Fruit fly (Drosophila melanogaster) whole organism, wandering third instar larva: ENCODE data around the gene CG7333.

Source experiments
- Abd-B ChIP-seq: fragments of >200 bp; optimal IDR thresholded peaks from 2 replicates; lab custom pipeline; 2017; ENCODE audit warnings: missing biosample characterization, missing genetic modification characterization
- CG32264 ChIP-seq: fragments of 200-800 bp; sonication (Bioruptor generic); optimal IDR thresholded peaks from 2 replicates; lab custom pipeline; 2016; ENCODE audit warnings: missing biosample characterization, missing genetic modification characterization
- CG9705 ChIP-seq: fragments of 200-800 bp; sonication (Bioruptor generic); optimal IDR thresholded peaks from 2 replicates; lab custom pipeline; 2018; ENCODE audit warnings: missing biosample characterization, mild to moderate bottlenecking, missing genetic modification characterization
- CrebA ChIP-seq: fragments of 200-800 bp; sonication (Bioruptor generic); optimal IDR thresholded peaks from 2 replicates; lab custom pipeline; 2016; ENCODE audit warnings: missing biosample characterization, mild to moderate bottlenecking, missing genetic modification characterization, borderline replicate concordance
- Dfd ChIP-seq: fragments of >200 bp; optimal IDR thresholded peaks from 2 replicates; lab custom pipeline; 2017; ENCODE audit warnings: missing biosample characterization, missing genetic modification characterization
- Dif ChIP-seq: fragments of 200-275, 200-300 bp; sonication (Bioruptor generic); optimal IDR thresholded peaks from 2 replicates; lab custom pipeline; 2018; ENCODE audit warnings: missing biosample characterization, missing genetic modification characterization; ENCODE audit not compliant: partially characterized antibody
- GATAd ChIP-seq: sonication (Bioruptor generic); optimal IDR thresholded peaks from 2 replicates; lab custom pipeline; 2016; ENCODE audit warnings: missing biosample characterization, missing genetic modification characterization
- HLH106 ChIP-seq: fragments of 200-800 bp; optimal IDR thresholded peaks from 3 replicates; lab custom pipeline; 2019; ENCODE audit warnings: missing biosample characterization, mild to moderate bottlenecking, missing genetic modification characterization, moderate library complexity
- Hnf4 ChIP-seq: fragments of 200-800 bp; sonication (Bioruptor generic); optimal IDR thresholded peaks from 2 replicates; lab custom pipeline; 2016; ENCODE audit warnings: missing biosample characterization, mild to moderate bottlenecking, missing genetic modification characterization
- Hr78 ChIP-seq: fragments of >200 bp; optimal IDR thresholded peaks from 2 replicates; lab custom pipeline; 2017; ENCODE audit warnings: missing biosample characterization, missing genetic modification characterization
- Hr83 ChIP-seq: fragments of 200-300 bp; sonication (Bioruptor generic); optimal IDR thresholded peaks from 2 replicates; lab custom pipeline; 2016; ENCODE audit warnings: missing biosample characterization, mild to moderate bottlenecking, missing genetic modification characterization, moderate library complexity; ENCODE audit not compliant: poor library complexity, severe bottlenecking
- Jra ChIP-seq: sonication (Bioruptor generic); optimal IDR thresholded peaks from 2 replicates; lab custom pipeline; 2016; ENCODE audit warnings: missing biosample characterization, missing genetic modification characterization
- Mio ChIP-seq: sonication (Bioruptor generic); optimal IDR thresholded peaks from 2 replicates; lab custom pipeline; 2016; ENCODE audit warnings: missing biosample characterization, missing genetic modification characterization
- Myc ChIP-seq: fragments of >200 bp; optimal IDR thresholded peaks from 2 replicates; lab custom pipeline; 2017
- N ChIP-seq: fragments of >200 bp; optimal IDR thresholded peaks from 2 replicates; lab custom pipeline; 2018; ENCODE audit warnings: missing biosample characterization, missing external identifiers, missing genetic modification characterization
- OdsH ChIP-seq: fragments of 200-800 bp; sonication (Bioruptor generic); optimal IDR thresholded peaks from 2 replicates; lab custom pipeline; 2016; ENCODE audit warnings: missing biosample characterization, mild to moderate bottlenecking, missing genetic modification characterization
- Rel ChIP-seq, 2 experiments: fragments of 200-800 bp; sonication (Bioruptor generic) in 1 of 2; optimal IDR thresholded peaks; 2 replicates in 1 of 2; 3 replicates in 1 of 2; lab custom pipeline; 2016 to 2019; ENCODE audit warnings: mild to moderate bottlenecking in 2 of 2, missing biosample characterization in 2 of 2, missing genetic modification characterization in 2 of 2, moderate library complexity in 1 of 2
- Sp1 ChIP-seq: fragments of 200-800 bp; sonication (Bioruptor generic); optimal IDR thresholded peaks from 3 replicates; lab custom pipeline; 2019; ENCODE audit warnings: missing biosample characterization, mild to moderate bottlenecking, missing genetic modification characterization, moderate library complexity
- Vsx2 ChIP-seq: fragments of 200-300, 225-300 bp; sonication (Bioruptor generic); optimal IDR thresholded peaks from 2 replicates; lab custom pipeline; 2018; ENCODE audit warnings: missing biosample characterization, missing genetic modification characterization; ENCODE audit not compliant: partially characterized antibody
- br ChIP-seq: fragments of 200-800 bp; sonication (Bioruptor generic); optimal IDR thresholded peaks from 2 replicates; lab custom pipeline; 2016; ENCODE audit warnings: missing biosample characterization, missing genetic modification characterization
- brk ChIP-seq: fragments of 200-800 bp; sonication (Bioruptor generic); optimal IDR thresholded peaks from 2 replicates; lab custom pipeline; 2016; ENCODE audit warnings: missing biosample characterization, mild to moderate bottlenecking, missing genetic modification characterization
- dl ChIP-seq, 2 experiments: fragments of 175-275, 200-275 bp in 1 of 2; fragments of 200-275 bp in 1 of 2; sonication (Bioruptor generic); optimal IDR thresholded peaks; lab custom pipeline; 2018; ENCODE audit warnings: mild to moderate bottlenecking in 2 of 2, missing biosample characterization in 2 of 2, missing genetic modification characterization in 2 of 2, moderate library complexity in 2 of 2; ENCODE audit not compliant: partially characterized antibody in 2 of 2, insufficient read depth in 1 of 2
- dsf ChIP-seq: sonication (Bioruptor generic); optimal IDR thresholded peaks from 2 replicates; lab custom pipeline; 2016; ENCODE audit warnings: missing biosample characterization, missing genetic modification characterization, borderline replicate concordance
- ey ChIP-seq: fragments of 200-800 bp; sonication (Bioruptor generic); optimal IDR thresholded peaks from 2 replicates; lab custom pipeline; 2016; ENCODE audit warnings: missing biosample characterization, missing genetic modification characterization
- foxo ChIP-seq, 2 experiments: fragments of 200-800 bp; sonication (Bioruptor generic); optimal IDR thresholded peaks; 2 replicates in 1 of 2; 3 replicates in 1 of 2; lab custom pipeline; 2016 to 2017; ENCODE audit warnings: missing biosample characterization in 2 of 2, missing genetic modification characterization in 2 of 2
- fru ChIP-seq: fragments of 200-800 bp; sonication (Bioruptor generic); optimal IDR thresholded peaks from 3 replicates; lab custom pipeline; 2016; ENCODE audit warnings: missing biosample characterization, mild to moderate bottlenecking, missing genetic modification characterization
- h ChIP-seq: fragments of 200-800 bp; sonication (Bioruptor generic); optimal IDR thresholded peaks from 3 replicates; lab custom pipeline; 2016; ENCODE audit warnings: missing biosample characterization, mild to moderate bottlenecking, missing genetic modification characterization
- jim ChIP-seq: fragments of 175-275, 200-325 bp; sonication (Bioruptor generic); optimal IDR thresholded peaks from 2 replicates; lab custom pipeline; 2016; ENCODE audit warnings: missing biosample characterization, mild to moderate bottlenecking, missing genetic modification characterization
- lola ChIP-seq: fragments of >200 bp; optimal IDR thresholded peaks from 2 replicates; lab custom pipeline; 2017; ENCODE audit warnings: missing biosample characterization, missing genetic modification characterization
- pan ChIP-seq: fragments of >200 bp; optimal IDR thresholded peaks from 2 replicates; lab custom pipeline; 2017
- psq ChIP-seq: fragments of 200-800 bp; sonication (Bioruptor generic); optimal IDR thresholded peaks from 3 replicates; lab custom pipeline; 2017; ENCODE audit warnings: missing biosample characterization, mild to moderate bottlenecking, missing genetic modification characterization, moderate library complexity
- rgr ChIP-seq: fragments of 200-800 bp; sonication (Bioruptor generic); optimal IDR thresholded peaks from 3 replicates; lab custom pipeline; 2016; ENCODE audit warnings: missing biosample characterization, mild to moderate bottlenecking, missing genetic modification characterization
- sage ChIP-seq: fragments of 200-800 bp; sonication (Bioruptor generic); optimal IDR thresholded peaks from 2 replicates; lab custom pipeline; 2016; ENCODE audit warnings: missing biosample characterization, mild to moderate bottlenecking, missing genetic modification characterization
- sv ChIP-seq: fragments of 200-800 bp; sonication (Bioruptor generic); optimal IDR thresholded peaks from 3 replicates; lab custom pipeline; 2016; ENCODE audit warnings: missing biosample characterization, missing genetic modification characterization
- tai ChIP-seq: sonication (Bioruptor generic); optimal IDR thresholded peaks from 2 replicates; lab custom pipeline; 2016; ENCODE audit warnings: missing biosample characterization, missing genetic modification characterization
- usp ChIP-seq: fragments of >200 bp; optimal IDR thresholded peaks from 2 replicates; lab custom pipeline; 2017; ENCODE audit warnings: missing biosample characterization, missing genetic modification characterization
- woc ChIP-seq: sonication (Bioruptor generic); optimal IDR thresholded peaks from 2 replicates; lab custom pipeline; 2016; ENCODE audit warnings: missing biosample characterization, mild to moderate bottlenecking, missing genetic modification characterization

The CG7333 gene

dm6 chr3R:19586319-19586718, 14.1 kb upstream of the CG7333 start:
- TF ChIP-seq pan (no peak), OdsH (GFP tag; lab: Kevin White, UChicago) (no peak), HLH106 (no peak), Abd-B (GFP tag; lab: Kevin White, UChicago) (no peak), Sp1 (GFP tag; lab: Kevin White, UChicago) (no peak), dl (GFP tag; optimal IDR thresholded peaks at IDR 0.05; lab: Kevin White, UChicago; ENCODE audit: insufficient read depth in 1 of 2, partially characterized antibody in 2 of 2) (no peak), GATAd (GFP tag; lab: Kevin White, UChicago) (no peak), usp (GFP tag; lab: Kevin White, UChicago) (no peak), Myc (lab: Kevin White, UChicago) (no peak), N (GFP tag; lab: Kevin White, UChicago) (no peak), Jra (GFP tag; lab: Kevin White, UChicago) (no peak), Mio (GFP tag; lab: Kevin White, UChicago) (no peak), sage (no peak), fru (GFP tag; lab: Kevin White, UChicago) (no peak), psq (no peak), CrebA (GFP tag; lab: Kevin White, UChicago) (no peak), brk (GFP tag; lab: Kevin White, UChicago) (no peak)

dm6 chr3R:19587652-19588051, 12.8 kb upstream of the CG7333 start:
- no peak for TF ChIP-seq Dfd (GFP tag; lab: Kevin White, UChicago)
- TF ChIP-seq lola (GFP tag; lab: Kevin White, UChicago) = no peak
- TF ChIP-seq dsf (GFP tag; lab: Kevin White, UChicago) = no peak
- no peak for TF ChIP-seq Dif (GFP tag; lab: Kevin White, UChicago)
- no peak for TF ChIP-seq sage
- TF ChIP-seq CG9705 = no peak
- no peak for TF ChIP-seq fru (GFP tag; lab: Kevin White, UChicago)
- TF ChIP-seq pan = no peak
- TF ChIP-seq Jra (GFP tag; lab: Kevin White, UChicago) = no peak
- TF ChIP-seq Vsx2 (GFP tag; lab: Kevin White, UChicago) = no peak
- no peak for TF ChIP-seq Sp1 (GFP tag; lab: Kevin White, UChicago)
- no peak for TF ChIP-seq brk (GFP tag; lab: Kevin White, UChicago)
- TF ChIP-seq jim = no peak
- TF ChIP-seq Hr78 = no peak
- no peak for TF ChIP-seq sv (GFP tag; lab: Kevin White, UChicago)
- TF ChIP-seq usp (GFP tag; lab: Kevin White, UChicago) = no peak
- TF ChIP-seq h (GFP tag; lab: Kevin White, UChicago) = no peak
- no peak for TF ChIP-seq Hnf4 (GFP tag; lab: Kevin White, UChicago)
- no peak for TF ChIP-seq Abd-B (GFP tag; lab: Kevin White, UChicago)
- TF ChIP-seq, all 38 proteins: peak for 0

dm6 chr3R:19598855-19599254, 1.6 kb upstream of the CG7333 start, which contains the start of gene Cpr92A:
TSS of gene Cpr92A (minus strand) at chr3R:19598955.
- no peak for TF ChIP-seq dsf (GFP tag; lab: Kevin White, UChicago)
- no peak for TF ChIP-seq CG32264 (GFP tag; lab: Kevin White, UChicago)
- TF ChIP-seq Sp1 (GFP tag; lab: Kevin White, UChicago) = no peak
- TF ChIP-seq CG9705 = no peak
- no peak for TF ChIP-seq OdsH (GFP tag; lab: Kevin White, UChicago)
- TF ChIP-seq ey = no peak
- no peak for TF ChIP-seq rgr (GFP tag; lab: Kevin White, UChicago)
- TF ChIP-seq dl (GFP tag; optimal IDR thresholded peaks at IDR 0.05; lab: Kevin White, UChicago; ENCODE audit: insufficient read depth in 1 of 2, partially characterized antibody in 2 of 2) = no peak
- no peak for TF ChIP-seq CrebA (GFP tag; lab: Kevin White, UChicago)
- TF ChIP-seq tai = no peak

- no peak for TF ChIP-seq Sp1 (GFP tag; lab: Kevin White, UChicago)
- TF ChIP-seq Hr83 (GFP tag; lab: Kevin White, UChicago) = no peak
- TF ChIP-seq Dfd (GFP tag; lab: Kevin White, UChicago) = no peak
- peak; percentile 57 for TF ChIP-seq psq
- TF ChIP-seq CG9705 = peak; percentile 1
- no peak for TF ChIP-seq Jra (GFP tag; lab: Kevin White, UChicago)
- peak; percentile 80 for TF ChIP-seq HLH106
- TF ChIP-seq ey = peak; percentile 75
- TF ChIP-seq Abd-B (GFP tag; lab: Kevin White, UChicago) = no peak
- TF ChIP-seq N (GFP tag; lab: Kevin White, UChicago) = no peak
- TF ChIP-seq dl (GFP tag; optimal IDR thresholded peaks at IDR 0.05; lab: Kevin White, UChicago; ENCODE audit: insufficient read depth in 1 of 2, partially characterized antibody in 2 of 2) = no peak
- peak; percentile 81 for TF ChIP-seq br (GFP tag; lab: Kevin White, UChicago)
- TF ChIP-seq usp (GFP tag; lab: Kevin White, UChicago) = no peak
- TF ChIP-seq sv (GFP tag; lab: Kevin White, UChicago) = no peak
- TF ChIP-seq Rel (GFP tag; optimal IDR thresholded peaks at IDR 0.05; lab: Kevin White, UChicago) = no peak
- no peak for TF ChIP-seq Rel (tag; optimal IDR thresholded peaks at IDR 0.05; lab: Kevin White, UChicago)
- no peak for TF ChIP-seq dsf (GFP tag; lab: Kevin White, UChicago)
- TF ChIP-seq pan = no peak
- TF ChIP-seq fru (GFP tag; lab: Kevin White, UChicago) = peak; percentile 71
- peak; percentile 3 for TF ChIP-seq CrebA (GFP tag; lab: Kevin White, UChicago)
- TF ChIP-seq Vsx2 (GFP tag; lab: Kevin White, UChicago) = no peak
- no peak for TF ChIP-seq sage
- peak; percentile 72 for TF ChIP-seq OdsH (GFP tag; lab: Kevin White, UChicago)
- TF ChIP-seq tai = peak; percentile 47
- TF ChIP-seq lola (GFP tag; lab: Kevin White, UChicago) = no peak
- no peak for TF ChIP-seq jim
- TF ChIP-seq Myc (lab: Kevin White, UChicago) = no peak
- TF ChIP-seq h (GFP tag; lab: Kevin White, UChicago) = peak; percentile 80
- TF ChIP-seq woc = peak; percentile 34
- TF ChIP-seq Mio (GFP tag; lab: Kevin White, UChicago) = peak; percentile 9
- TF ChIP-seq rgr (GFP tag; lab: Kevin White, UChicago) = peak; percentile 79
- TF ChIP-seq foxo (GFP tag; optimal IDR thresholded peaks at IDR 0.05; lab: Kevin White, UChicago) = peak; percentile 6 to 75
- TF ChIP-seq Hr78 = no peak
These were observed 2.6 kb downstream of the CG7333 start, which contains the start of gene CG7342 for dm6 chr3R:19602996-19603395. TSS of gene CG7342 (plus strand) at chr3R:19603375.
